Worm (Caenorhabditis elegans) whole organism, L1 larva: ENCODE results near the gene srh-244.

Experiments used
- aly-2 ChIP-seq: fragments of 150-350 bp; optimal IDR thresholded peaks from 2 replicates; lab custom pipeline; 2014; ENCODE audit warnings: missing biosample characterization, missing genetic modification characterization
- ama-1 ChIP-seq: fragments of 150-350 bp; optimal IDR thresholded peaks from 2 replicates; lab custom pipeline; 2014
- ceh-63 ChIP-seq: fragments of 200-800 bp; sonication (Bioruptor generic); optimal IDR thresholded peaks from 2 replicates; lab custom pipeline; 2018; ENCODE audit warnings: mild to moderate bottlenecking, missing genetic modification characterization, missing compliant biosample characterization
- ces-1 ChIP-seq: fragments of 150-350 bp; optimal IDR thresholded peaks from 2 replicates; lab custom pipeline; 2014; ENCODE audit warnings: missing biosample characterization, missing genetic modification reagents, missing genetic modification characterization
- egl-13 ChIP-seq: sonication (generic microtip); optimal IDR thresholded peaks from 2 replicates; lab custom pipeline; 2016; ENCODE audit warnings: missing genotype, missing genetic modification reagents, missing genetic modification characterization, missing compliant biosample characterization
- fos-1 ChIP-seq: fragments of 150-350 bp; optimal IDR thresholded peaks from 2 replicates; lab custom pipeline; 2014; ENCODE audit warnings: missing biosample characterization, missing genetic modification characterization
- lsy-2 ChIP-seq, 2 experiments: fragments of 150-350 bp; optimal IDR thresholded peaks; 2 replicates each; lab custom pipeline; 2014; ENCODE audit warnings: missing biosample characterization in 2 of 2, missing genetic modification characterization in 2 of 2
- mdl-1 ChIP-seq, 2 experiments: fragments of 150-350 bp; optimal IDR thresholded peaks; 2 replicates each; lab custom pipeline; 2014 to 2017; ENCODE audit warnings: missing biosample characterization in 2 of 2, missing genetic modification characterization in 2 of 2, inconsistent platforms in 1 of 2
- nhr-11 ChIP-seq: fragments of 150-350 bp; optimal IDR thresholded peaks from 2 replicates; lab custom pipeline; 2014; ENCODE audit warnings: missing biosample characterization, missing genetic modification characterization
- nhr-84 ChIP-seq: sonication (generic microtip); optimal IDR thresholded peaks from 2 replicates; lab custom pipeline; 2017; ENCODE audit warnings: missing biosample characterization, missing genetic modification characterization
- swsn-7 ChIP-seq: sonication (generic microtip); optimal IDR thresholded peaks from 2 replicates; lab custom pipeline; 2016; ENCODE audit warnings: missing genetic modification characterization, missing compliant biosample characterization
- tbx-2 ChIP-seq: sonication (generic microtip); optimal IDR thresholded peaks from 2 replicates; lab custom pipeline; 2016; ENCODE audit warnings: missing genetic modification characterization, missing compliant biosample characterization
- tlp-1 ChIP-seq: fragments of 150-350 bp; optimal IDR thresholded peaks from 2 replicates; lab custom pipeline; 2014; ENCODE audit warnings: missing biosample characterization, missing genetic modification characterization

DNA sequence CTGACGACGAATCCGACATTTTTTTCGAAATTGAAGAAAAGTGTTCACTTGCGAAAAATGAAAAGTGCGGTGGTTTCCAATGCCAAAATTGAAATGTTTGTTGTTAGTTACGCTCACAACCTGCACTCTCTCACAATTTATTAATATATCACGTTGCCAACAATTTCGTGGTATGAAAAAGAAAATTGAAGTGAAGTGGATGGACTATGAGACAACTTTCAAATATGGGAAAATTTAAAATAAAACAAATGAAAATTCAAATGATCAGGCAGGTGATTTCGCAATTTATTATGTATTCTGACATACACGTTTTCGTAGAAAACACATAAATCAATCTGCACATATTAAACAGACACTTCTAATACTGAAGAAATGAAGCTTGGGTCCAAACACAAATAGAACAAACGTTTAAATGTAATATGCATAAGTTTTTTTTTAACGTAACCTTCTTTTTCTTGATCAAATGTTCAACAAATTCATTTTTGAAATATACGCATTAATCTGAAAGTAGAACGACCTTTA is 42.5 kb downstream of the srh-244 start, which contains the start of gene srp-6:
- TF ChIP-seq ces-1 (GFP tag; lab: Kevin White, UChicago) (no peak), mdl-1 (tag; optimal IDR thresholded peaks at IDR 0.05; lab: Kevin White, UChicago) (no peak), egl-13 (tag; lab: Kevin White, UChicago) (no peak), lsy-2 (tag; optimal IDR thresholded peaks at IDR 0.05; lab: Kevin White, UChicago) (no peak), aly-2 (tag; lab: Kevin White, UChicago) (no peak), ama-1 (no peak), swsn-7 (no peak), fos-1 (tag; lab: Kevin White, UChicago) (no peak), ceh-63 (no peak), tlp-1 (tag; lab: Kevin White, UChicago) (no peak), nhr-11 (tag; lab: Kevin White, UChicago) (no peak), tbx-2 (no peak), nhr-84 (tag; lab: Kevin White, UChicago) (no peak)
